Worm (Caenorhabditis elegans): ENCODE measurements around the gene nspg-3.

Gene nspg-3

DNA sequence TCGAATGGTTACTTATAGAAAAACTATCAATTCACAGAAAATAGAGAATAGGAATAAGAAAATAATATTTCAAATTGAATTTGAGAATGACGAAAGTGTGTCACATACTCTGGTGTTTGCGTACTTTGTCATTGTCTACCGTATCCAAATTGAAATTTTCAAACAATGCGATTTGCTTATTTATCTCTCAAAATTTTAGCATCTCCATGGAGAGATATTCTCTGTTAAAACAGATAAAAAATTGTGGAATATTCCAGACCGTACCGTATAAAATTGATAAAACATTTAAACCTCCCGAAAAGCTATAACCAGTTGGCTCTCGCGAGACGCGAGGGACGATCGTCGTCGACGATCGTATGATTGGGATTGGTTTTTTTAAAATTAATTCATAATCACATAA is 10.8 kb upstream of the nspg-3 start, which contains the start of gene fbf-1:
Gene fbf-1 (minus strand): TSS at position 101 of the 400 bp plus-strand sequence.
- TF ChIP-seq nhr-11 (tag; optimal IDR thresholded peaks at IDR 0.05): no peak
- no peak for TF ChIP-seq unc-39 (tag; optimal IDR thresholded peaks at IDR 0.05)
- no peak for TF ChIP-seq pqm-1 (tag; optimal IDR thresholded peaks at IDR 0.05)
- no peak for TF ChIP-seq fos-1 (tag; optimal IDR thresholded peaks at IDR 0.05)
- no peak for TF ChIP-seq aly-2 (tag; optimal IDR thresholded peaks at IDR 0.05)
- no peak for TF ChIP-seq nhr-28 (tag; optimal IDR thresholded peaks at IDR 0.05)
- TF ChIP-seq fkh-10 (GFP tag; optimal IDR thresholded peaks at IDR 0.05): no peak
- no peak for TF ChIP-seq nhr-237 (tag; optimal IDR thresholded peaks at IDR 0.05)
- no peak for TF ChIP-seq egl-5 (tag; optimal IDR thresholded peaks at IDR 0.05)
- no peak for TF ChIP-seq elt-2 (tag; optimal IDR thresholded peaks at IDR 0.05)

DNA sequence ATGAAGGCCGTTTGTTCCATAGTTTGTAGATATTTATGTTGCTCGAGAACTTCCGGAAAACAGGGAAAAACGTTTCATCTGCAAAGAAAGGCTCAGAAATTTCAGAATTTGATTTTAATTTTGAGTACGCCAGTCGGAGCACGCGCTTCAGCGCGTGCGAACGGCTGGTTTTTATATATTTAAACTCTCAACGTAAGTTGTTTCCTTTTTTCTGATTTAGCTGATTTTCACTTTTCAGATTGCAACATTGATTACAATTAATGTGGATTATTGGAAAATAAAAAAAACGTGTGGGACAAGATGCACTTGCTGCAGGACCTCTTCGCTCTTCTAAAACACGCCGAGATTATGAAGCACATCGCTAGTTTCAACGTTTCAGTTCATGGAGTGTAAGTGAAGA is 8.9 kb upstream of the nspg-3 start, which contains the start of gene F21H12.3:
Gene F21H12.3 (plus strand): TSS at position 301 of the 400 bp plus-strand sequence.
- TF ChIP-seq daf-12 (tag; optimal IDR thresholded peaks at IDR 0.05) (no peak), elt-1 (tag; optimal IDR thresholded peaks at IDR 0.05) (no peak), lin-39 (tag; optimal IDR thresholded peaks at IDR 0.05) (no peak), fkh-2 (tag; optimal IDR thresholded peaks at IDR 0.05) (no peak), mdl-1 (tag; optimal IDR thresholded peaks at IDR 0.05) (no peak)

DNA sequence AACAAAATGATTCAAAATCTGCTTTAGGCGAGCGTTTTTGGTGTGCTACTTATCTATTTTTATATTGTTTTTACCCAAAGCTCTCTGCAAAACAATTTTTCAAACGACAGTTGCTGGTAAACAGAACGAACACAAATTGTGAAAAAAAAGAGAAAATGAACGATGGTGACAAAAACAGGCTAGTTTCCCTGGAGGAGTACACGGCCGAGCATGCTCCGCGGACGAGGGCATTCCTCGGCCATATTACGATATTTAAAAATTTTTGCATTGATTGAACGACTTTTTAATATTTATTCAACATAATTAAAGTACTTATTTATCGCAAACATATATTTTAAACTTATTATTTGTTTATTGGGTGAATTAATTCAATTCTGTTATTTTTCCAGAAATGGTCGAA is 5.9 kb downstream of the nspg-3 start, which contains the start of the genes tpp-2 and rbbp-5:
Gene tpp-2 (minus strand): TSS at position 157 of the 400 bp plus-strand sequence.
Gene rbbp-5 (plus strand): TSS at position 390 of the 400 bp plus-strand sequence.
- no peak for TF ChIP-seq fkh-10 (GFP tag; optimal IDR thresholded peaks at IDR 0.05)
- peak; percentile 44 for TF ChIP-seq skn-1 (tag; optimal IDR thresholded peaks at IDR 0.05)
- no peak for TF ChIP-seq jun-1 (tag; optimal IDR thresholded peaks at IDR 0.05)
- no peak for TF ChIP-seq ceh-9 (tag; optimal IDR thresholded peaks at IDR 0.05)
- no peak for TF ChIP-seq sea-2 (GFP tag; optimal IDR thresholded peaks at IDR 0.05)
- no peak for TF ChIP-seq tbx-2 (tag; optimal IDR thresholded peaks at IDR 0.05)
- TF ChIP-seq snpc-4 (tag; optimal IDR thresholded peaks at IDR 0.05): peak; percentile 61
- TF ChIP-seq egl-5 (tag; optimal IDR thresholded peaks at IDR 0.05): peak; percentile 25
- peak; percentile 20 for TF ChIP-seq pqm-1 (tag; optimal IDR thresholded peaks at IDR 0.05)
- peak; percentile 5 for TF ChIP-seq lsy-12 (tag; optimal IDR thresholded peaks at IDR 0.05)
- no peak for TF ChIP-seq nhr-28 (tag; optimal IDR thresholded peaks at IDR 0.05)
- no peak for TF ChIP-seq mdl-1 (tag; optimal IDR thresholded peaks at IDR 0.05)
- no peak for TF ChIP-seq nhr-67 (tag; optimal IDR thresholded peaks at IDR 0.05)
- TF ChIP-seq elt-2 (tag; optimal IDR thresholded peaks at IDR 0.05): peak; percentile 37
- no peak for TF ChIP-seq pha-4 (tag; optimal IDR thresholded peaks at IDR 0.05)
- TF ChIP-seq nhr-43 (tag; optimal IDR thresholded peaks at IDR 0.05; ENCODE audit: poor library complexity, severe bottlenecking): peak; percentile 65
- TF ChIP-seq lin-15B (tag; optimal IDR thresholded peaks at IDR 0.05): peak; percentile 69
- TF ChIP-seq daf-12 (tag; optimal IDR thresholded peaks at IDR 0.05): no peak
- TF ChIP-seq ztf-11 (tag; optimal IDR thresholded peaks at IDR 0.05): no peak
- no peak for TF ChIP-seq lin-39 (tag; optimal IDR thresholded peaks at IDR 0.05)
- TF ChIP-seq nhr-25 (tag; optimal IDR thresholded peaks at IDR 0.05): peak; percentile 0

DNA sequence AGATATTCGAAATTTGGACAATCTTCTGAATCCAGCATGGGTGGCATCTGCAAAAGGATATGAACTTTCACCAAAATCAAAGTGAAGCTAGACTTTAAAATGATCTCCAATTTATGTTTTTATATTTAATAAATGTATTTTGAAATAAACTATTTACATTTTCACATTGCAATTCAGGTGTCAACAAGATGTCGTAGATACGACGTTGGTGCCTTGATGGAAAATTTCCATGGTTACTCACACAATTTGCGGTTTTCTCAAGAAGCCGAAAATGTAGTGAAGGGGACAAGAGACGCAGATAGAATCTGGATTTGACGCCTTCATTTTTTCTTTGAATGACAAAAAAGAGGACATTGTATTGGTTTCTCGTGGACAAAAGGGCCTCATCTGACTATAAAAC is 7.9 kb downstream of the nspg-3 start, which contains the start of gene rgs-3:
Gene rgs-3 (plus strand): TSS at position 301 of the 400 bp plus-strand sequence.
- TF ChIP-seq fkh-2 (tag; optimal IDR thresholded peaks at IDR 0.05): no peak
- TF ChIP-seq nhr-67 (tag; optimal IDR thresholded peaks at IDR 0.05): no peak
- no peak for TF ChIP-seq daf-12 (tag; optimal IDR thresholded peaks at IDR 0.05)
- TF ChIP-seq nhr-77 (tag; optimal IDR thresholded peaks at IDR 0.05): no peak
- TF ChIP-seq sea-2 (GFP tag; optimal IDR thresholded peaks at IDR 0.05): no peak
- TF ChIP-seq nhr-12 (tag; optimal IDR thresholded peaks at IDR 0.05): no peak
- no peak for TF ChIP-seq jun-1 (tag; optimal IDR thresholded peaks at IDR 0.05)

DNA sequence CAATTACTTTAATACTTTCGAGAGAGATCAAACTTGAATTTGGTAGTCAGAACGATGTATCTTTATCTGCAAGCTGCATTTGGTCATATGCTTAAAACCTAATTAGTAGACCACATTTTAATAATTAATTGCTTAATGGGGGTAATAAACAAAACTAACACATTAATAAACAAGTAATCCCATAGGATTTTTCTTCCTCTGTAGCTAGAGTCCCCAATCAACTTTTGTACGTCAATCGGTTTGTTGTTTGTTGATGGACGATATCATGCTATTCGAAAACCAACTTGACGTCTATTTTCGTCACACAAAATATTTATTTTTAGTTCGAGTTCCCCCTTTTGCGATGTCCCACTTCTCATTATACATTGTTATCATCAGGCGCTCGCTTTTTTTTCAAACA is 9.9 kb downstream of the nspg-3 start:
- TF ChIP-seq mdl-1 (tag; optimal IDR thresholded peaks at IDR 0.05) (no peak), ama-1 (optimal IDR thresholded peaks at IDR 0.05) (no peak), nhr-67 (tag; optimal IDR thresholded peaks at IDR 0.05) (no peak), R02D3.7 (tag; optimal IDR thresholded peaks at IDR 0.05) (no peak), nhr-28 (tag; optimal IDR thresholded peaks at IDR 0.05) (no peak), fkh-2 (tag; optimal IDR thresholded peaks at IDR 0.05) (no peak), jun-1 (tag; optimal IDR thresholded peaks at IDR 0.05) (no peak), fos-1 (tag; optimal IDR thresholded peaks at IDR 0.05) (no peak), lin-15B (tag; optimal IDR thresholded peaks at IDR 0.05) (no peak), unc-62 (GFP tag; optimal IDR thresholded peaks at IDR 0.05) (no peak), egl-5 (tag; optimal IDR thresholded peaks at IDR 0.05) (no peak), elt-1 (tag; optimal IDR thresholded peaks at IDR 0.05) (no peak), ceh-9 (tag; optimal IDR thresholded peaks at IDR 0.05) (no peak), nhr-11 (tag; optimal IDR thresholded peaks at IDR 0.05) (no peak), nhr-23 (tag; optimal IDR thresholded peaks at IDR 0.05) (no peak), ceh-82 (tag; optimal IDR thresholded peaks at IDR 0.05) (no peak), tbx-2 (tag; optimal IDR thresholded peaks at IDR 0.05) (no peak), eor-1 (tag; optimal IDR thresholded peaks at IDR 0.05) (no peak), ztf-4 (tag; optimal IDR thresholded peaks at IDR 0.05) (no peak)
